Comparison of ENCODE assay signal across 2 fruit fly cellular contexts in genomic region chr3L:14363103-14363751, dm6.
TF ChIP-seq lines count a peak whose summit lies in the region.

No protein-coding gene starts in this region.

TF ChIP-seq in whole organism, embryonic, 481 proteins besides CTCF, POLR2A, EP300 and RAD21 (continued from another document and continues in another):
- TF ChIP-seq zen2 (GFP tag; IDR thresholded peaks at IDR 0.05; lab: Robert Waterston, UW; ENCODE audit: partially characterized antibody) = no peak
- no peak for TF ChIP-seq Adf1 (GFP tag; IDR thresholded peaks at IDR 0.05; lab: Robert Waterston, UW)
- TF ChIP-seq pros (GFP tag; optimal IDR thresholded peaks at IDR 0.05; lab: Kevin White, UChicago) = no peak
- TF ChIP-seq CG12769 (tag; optimal IDR thresholded peaks at IDR 0.05; lab: Kevin White, UChicago) = no peak
- TF ChIP-seq oc (tag; optimal IDR thresholded peaks at IDR 0.05; lab: Kevin White, UChicago) = no peak
- no peak for TF ChIP-seq twi (tag; optimal IDR thresholded peaks at IDR 0.05; lab: Kevin White, UChicago)
- TF ChIP-seq Nf-YB (GFP tag; optimal IDR thresholded peaks at IDR 0.05; lab: Kevin White, UChicago) = no peak
- TF ChIP-seq Poxn (GFP tag; IDR thresholded peaks at IDR 0.05; lab: Robert Waterston, UW) = no peak
- TF ChIP-seq so (GFP tag; IDR thresholded peaks at IDR 0.05; lab: Robert Waterston, UW) = 0 out of 3 replicates have a peak, but pooled peaks have one; percentile 30
- TF ChIP-seq CG3726 (GFP tag; IDR thresholded peaks at IDR 0.05; lab: Robert Waterston, UW) = no peak
- no peak for TF ChIP-seq CG43689 (GFP tag; IDR thresholded peaks at IDR 0.05; lab: Robert Waterston, UW)
- no peak for TF ChIP-seq NC2β (GFP tag; optimal IDR thresholded peaks at IDR 0.05; lab: Kevin White, UChicago)
- no peak for TF ChIP-seq Spps (tag; optimal IDR thresholded peaks at IDR 0.05; lab: Kevin White, UChicago)
- TF ChIP-seq CG11695 (GFP tag; IDR thresholded peaks at IDR 0.05; lab: Robert Waterston, UW) = peak; percentile 54; the same call in 2 of the 3 replicates
- peak; percentile 44 for TF ChIP-seq CG10366 (GFP tag; IDR thresholded peaks at IDR 0.05; lab: Robert Waterston, UW)
- no peak for TF ChIP-seq vnd (GFP tag; IDR thresholded peaks at IDR 0.05; lab: Robert Waterston, UW; ENCODE audit: partially characterized antibody)
- TF ChIP-seq pho (GFP tag; optimal IDR thresholded peaks at IDR 0.05; lab: Kevin White, UChicago) = no peak
- no peak for TF ChIP-seq CG4854 (GFP tag; optimal IDR thresholded peaks at IDR 0.05; lab: Kevin White, UChicago)
- TF ChIP-seq tgo (GFP tag; IDR thresholded peaks at IDR 0.05; lab: Robert Waterston, UW) = peak; percentile 44; the same call in 1 of the 3 replicates
- no peak; the same call in 1 of the 2 replicates for TF ChIP-seq CG4730 (GFP tag; IDR thresholded peaks at IDR 0.05; lab: Robert Waterston, UW)
- TF ChIP-seq cad (GFP tag; optimal IDR thresholded peaks at IDR 0.05; lab: Kevin White, UChicago) = no peak
- peak; percentile 83 for TF ChIP-seq dmrt99B (tag; optimal IDR thresholded peaks at IDR 0.05; lab: Kevin White, UChicago)
- peak; percentile 70 for TF ChIP-seq CoRest (tag; optimal IDR thresholded peaks at IDR 0.05; lab: Kevin White, UChicago)
- TF ChIP-seq Oaz (GFP tag; IDR thresholded peaks at IDR 0.05; lab: Robert Waterston, UW) = no peak
- TF ChIP-seq CG6654 (GFP tag; optimal IDR thresholded peaks at IDR 0.05; lab: Kevin White, UChicago) = no peak
- TF ChIP-seq Ravus (GFP tag; IDR thresholded peaks at IDR 0.05; lab: Robert Waterston, UW) = no peak
- no peak for TF ChIP-seq sr (GFP tag; IDR thresholded peaks at IDR 0.05; lab: Robert Waterston, UW)
- TF ChIP-seq CG3995 (GFP tag; optimal IDR thresholded peaks at IDR 0.05; lab: Kevin White, UChicago) = no peak
- no peak for TF ChIP-seq Dll (GFP tag; IDR thresholded peaks at IDR 0.05; lab: Robert Waterston, UW; ENCODE audit: partially characterized antibody)
- TF ChIP-seq CG31224 (GFP tag; IDR thresholded peaks at IDR 0.05; lab: Robert Waterston, UW) = no peak
- 0 out of 2 replicates have a peak, but pooled peaks have one; percentile 30 for TF ChIP-seq CG5953 (GFP tag; IDR thresholded peaks at IDR 0.05; lab: Robert Waterston, UW)
- TF ChIP-seq Camta (GFP tag; optimal IDR thresholded peaks at IDR 0.05; lab: Kevin White, UChicago) = no peak
- no peak for TF ChIP-seq CG6854 (GFP tag; optimal IDR thresholded peaks at IDR 0.05; lab: Kevin White, UChicago)
- no peak for TF ChIP-seq CG9215 (GFP tag; IDR thresholded peaks at IDR 0.05; lab: Robert Waterston, UW)
- TF ChIP-seq CG33557 (GFP tag; optimal IDR thresholded peaks at IDR 0.05; lab: Kevin White, UChicago) = no peak
- no peak for TF ChIP-seq stwl (tag; optimal IDR thresholded peaks at IDR 0.05; lab: Kevin White, UChicago)
- no peak for TF ChIP-seq Trl (optimal IDR thresholded peaks at IDR 0.05; lab: Kevin White, UChicago)
- no peak for TF ChIP-seq Trl (GFP tag; optimal IDR thresholded peaks at IDR 0.05; lab: Kevin White, UChicago)
- no peak for TF ChIP-seq Atf3 (GFP tag; optimal IDR thresholded peaks at IDR 0.05; lab: Kevin White, UChicago)
- TF ChIP-seq Dek (tag; optimal IDR thresholded peaks at IDR 0.05; lab: Kevin White, UChicago) = peak; percentile 17
- TF ChIP-seq Dref (GFP tag; IDR thresholded peaks at IDR 0.05; lab: Robert Waterston, UW) = no peak
- TF ChIP-seq gce (GFP tag; IDR thresholded peaks at IDR 0.05; lab: Robert Waterston, UW) = 0 out of 3 replicates have a peak, but pooled peaks have one; percentile 34
- TF ChIP-seq CG7987 (GFP tag; optimal IDR thresholded peaks at IDR 0.05; lab: Kevin White, UChicago) = no peak
- no peak for TF ChIP-seq HHEX (GFP tag; optimal IDR thresholded peaks at IDR 0.05; lab: Kevin White, UChicago)
- TF ChIP-seq psq (GFP tag; optimal IDR thresholded peaks at IDR 0.05; lab: Kevin White, UChicago) = no peak
- no peak for TF ChIP-seq Hmx (GFP tag; optimal IDR thresholded peaks at IDR 0.05; lab: Kevin White, UChicago)
- no peak for TF ChIP-seq sens-2 (GFP tag; IDR thresholded peaks at IDR 0.05; lab: Robert Waterston, UW)
- no peak for TF ChIP-seq CG1832 (GFP tag; optimal IDR thresholded peaks at IDR 0.05; lab: Kevin White, UChicago)
- no peak for TF ChIP-seq pita (GFP tag; optimal IDR thresholded peaks at IDR 0.05; lab: Kevin White, UChicago)
- no peak for TF ChIP-seq CG4282 (GFP tag; optimal IDR thresholded peaks at IDR 0.05; lab: Kevin White, UChicago)
- TF ChIP-seq CG2875 (GFP tag; optimal IDR thresholded peaks at IDR 0.05; lab: Kevin White, UChicago) = no peak
- no peak for TF ChIP-seq her (GFP tag; optimal IDR thresholded peaks at IDR 0.05; lab: Kevin White, UChicago)
- TF ChIP-seq unc-4 (GFP tag; IDR thresholded peaks at IDR 0.05; lab: Robert Waterston, UW; ENCODE audit: partially characterized antibody) = no peak
- TF ChIP-seq CG17829 (tag; optimal IDR thresholded peaks at IDR 0.05; lab: Kevin White, UChicago) = peak; percentile 39
- peak; percentile 59; the same call in 2 of the 3 replicates for TF ChIP-seq dysf (GFP tag; IDR thresholded peaks at IDR 0.05; lab: Robert Waterston, UW)
- no peak for TF ChIP-seq gcm2 (GFP tag; optimal IDR thresholded peaks at IDR 0.05; lab: Kevin White, UChicago)
- TF ChIP-seq CG10274 (GFP tag; optimal IDR thresholded peaks at IDR 0.05; lab: Kevin White, UChicago) = peak; percentile 11
- no peak for TF ChIP-seq exex (tag; optimal IDR thresholded peaks at IDR 0.05; lab: Kevin White, UChicago)
- peak; percentile 28 for TF ChIP-seq CG9817 (tag; optimal IDR thresholded peaks at IDR 0.05; lab: Kevin White, UChicago)
- TF ChIP-seq jumu (GFP tag; optimal IDR thresholded peaks at IDR 0.05; lab: Kevin White, UChicago) = no peak
- no peak for TF ChIP-seq Xrp1 (GFP tag; IDR thresholded peaks at IDR 0.05; lab: Robert Waterston, UW)
- TF ChIP-seq Gug (GFP tag; IDR thresholded peaks at IDR 0.05; lab: Robert Waterston, UW) = no peak
- no peak for TF ChIP-seq ems (GFP tag; optimal IDR thresholded peaks at IDR 0.05; lab: Kevin White, UChicago)
- peak; percentile 38 for TF ChIP-seq Meics (GFP tag; optimal IDR thresholded peaks at IDR 0.05; lab: Kevin White, UChicago)
- TF ChIP-seq ERR (GFP tag; optimal IDR thresholded peaks at IDR 0.05; lab: Kevin White, UChicago) = no peak
- no peak for TF ChIP-seq CG11093 (GFP tag; IDR thresholded peaks at IDR 0.05; lab: Robert Waterston, UW)
- no peak for TF ChIP-seq eve (GFP tag; optimal IDR thresholded peaks at IDR 0.05; lab: Kevin White, UChicago)
- TF ChIP-seq rib (GFP tag; IDR thresholded peaks at IDR 0.05; lab: Robert Waterston, UW) = no peak

TF ChIP-seq in whole organism, prepupa, 60 proteins besides CTCF, POLR2A, EP300 and RAD21 (continued from another document):
- TF ChIP-seq CG6792 (GFP tag; optimal IDR thresholded peaks at IDR 0.05; lab: Kevin White, UChicago) (peak; percentile 44), Ets21C (GFP tag; optimal IDR thresholded peaks at IDR 0.05; lab: Kevin White, UChicago) (no peak), CG4318 (GFP tag; optimal IDR thresholded peaks at IDR 0.05; lab: Kevin White, UChicago) (peak; percentile 55), Smox (GFP tag; optimal IDR thresholded peaks at IDR 0.05; lab: Kevin White, UChicago) (peak; percentile 16), CG7368 (GFP tag; optimal IDR thresholded peaks at IDR 0.05; lab: Kevin White, UChicago) (peak; percentile 36), CG8632 (GFP tag; optimal IDR thresholded peaks at IDR 0.05; lab: Kevin White, UChicago) (peak; percentile 55), fkh (GFP tag; optimal IDR thresholded peaks at IDR 0.05; lab: Kevin White, UChicago) (no peak), achi (GFP tag; optimal IDR thresholded peaks at IDR 0.05; lab: Kevin White, UChicago) (peak; percentile 59), CG8319 (GFP tag; optimal IDR thresholded peaks at IDR 0.05; lab: Kevin White, UChicago) (peak; percentile 37), CG9139 (GFP tag; optimal IDR thresholded peaks at IDR 0.05; lab: Kevin White, UChicago) (no peak), CG6808 (GFP tag; optimal IDR thresholded peaks at IDR 0.05; lab: Kevin White, UChicago) (peak; percentile 48), cyc (GFP tag; optimal IDR thresholded peaks at IDR 0.05; lab: Kevin White, UChicago) (peak; percentile 22), fd85E (GFP tag; optimal IDR thresholded peaks at IDR 0.05; lab: Kevin White, UChicago) (no peak), spab (GFP tag; optimal IDR thresholded peaks at IDR 0.05; lab: Kevin White, UChicago) (peak; percentile 48), CG6276 (GFP tag; optimal IDR thresholded peaks at IDR 0.05; lab: Kevin White, UChicago) (peak; percentile 47), Blimp-1 (GFP tag; optimal IDR thresholded peaks at IDR 0.05; lab: Kevin White, UChicago) (no peak), Ets96B (tag; optimal IDR thresholded peaks at IDR 0.05; lab: Kevin White, UChicago) (peak; percentile 67), Sox102F (GFP tag; optimal IDR thresholded peaks at IDR 0.05; lab: Kevin White, UChicago) (peak; percentile 25), CG11762 (GFP tag; optimal IDR thresholded peaks at IDR 0.05; lab: Kevin White, UChicago; ENCODE audit: insufficient read depth) (peak; percentile 53), CG15336 (GFP tag; IDR thresholded peaks at IDR 0.05; lab: Robert Waterston, UW) (peak; percentile 62), Eip75B (GFP tag; optimal IDR thresholded peaks at IDR 0.05; lab: Kevin White, UChicago) (peak; percentile 14), CG8119 (GFP tag; IDR thresholded peaks at IDR 0.05; lab: Robert Waterston, UW) (peak; percentile 77), dac (GFP tag; optimal IDR thresholded peaks at IDR 0.05; lab: Kevin White, UChicago) (no peak), ss (GFP tag; optimal IDR thresholded peaks at IDR 0.05; lab: Kevin White, UChicago) (peak; percentile 13 to 39), CG34406 (GFP tag; optimal IDR thresholded peaks at IDR 0.05; lab: Kevin White, UChicago) (peak; percentile 56), acj6 (GFP tag; optimal IDR thresholded peaks at IDR 0.05; lab: Kevin White, UChicago) (peak; percentile 72), CG32006 (GFP tag; optimal IDR thresholded peaks at IDR 0.05; lab: Kevin White, UChicago) (peak; percentile 82), dsx (GFP tag; optimal IDR thresholded peaks at IDR 0.05; lab: Kevin White, UChicago; ENCODE audit: poor library complexity, severe bottlenecking) (peak; percentile 23), eg (GFP tag; IDR thresholded peaks at IDR 0.05; lab: Robert Waterston, UW) (peak; percentile 49; the same call in 1 of the 3 replicates), CG6854 (GFP tag; optimal IDR thresholded peaks at IDR 0.05; lab: Kevin White, UChicago) (no peak), CG10669 (GFP tag; optimal IDR thresholded peaks at IDR 0.05; lab: Kevin White, UChicago) (peak; percentile 59), vri (GFP tag; optimal IDR thresholded peaks at IDR 0.05; lab: Kevin White, UChicago) (no peak), lz (GFP tag; optimal IDR thresholded peaks at IDR 0.05; lab: Kevin White, UChicago) (peak; percentile 25), CG1621 (tag; optimal IDR thresholded peaks at IDR 0.05; lab: Kevin White, UChicago) (peak; percentile 12), CG6163 (GFP tag; IDR thresholded peaks at IDR 0.05; lab: Robert Waterston, UW) (peak; percentile 14; the same call in 1 of the 3 replicates), Hr4 (GFP tag; optimal IDR thresholded peaks at IDR 0.05; lab: Kevin White, UChicago) (peak; percentile 54), CG3032 (tag; optimal IDR thresholded peaks at IDR 0.05; lab: Kevin White, UChicago) (peak; percentile 62), Sox14 (GFP tag; optimal IDR thresholded peaks at IDR 0.05; lab: Kevin White, UChicago) (peak; percentile 17)
